Fruit fly (Drosophila melanogaster) whole organism, embryonic: Measurements from ENCODE around the gene Ssadh.

Experiments
- Aef1 ChIP-seq: fragments of 200-800 bp; sonication (Bioruptor generic); IDR thresholded peaks from 3 replicates; pipeline ENCODE4 v1.3.6; 2022; ENCODE audit warnings: missing biosample characterization, missing genetic modification characterization
- CG10366 ChIP-seq: fragments of 200-800 bp; sonication (Bioruptor generic); IDR thresholded peaks from 2 replicates; pipeline ENCODE4 v1.3.6; 2022; ENCODE audit warnings: missing biosample characterization, missing genetic modification characterization
- CG11093 ChIP-seq: fragments of 200-800 bp; sonication (Bioruptor generic); IDR thresholded peaks from 3 replicates; pipeline ENCODE4 v1.3.6; 2022; ENCODE audit warnings: missing biosample characterization, missing genetic modification characterization
- CG12155 ChIP-seq: fragments of 200-800 bp; sonication (Bioruptor generic); optimal IDR thresholded peaks from 3 replicates; lab custom pipeline; 2016; ENCODE audit warnings: missing biosample characterization, missing genetic modification characterization
- CG12391 ChIP-seq: fragments of 200-800 bp; sonication (Bioruptor generic); optimal IDR thresholded peaks from 3 replicates; lab custom pipeline; 2018; ENCODE audit warnings: missing biosample characterization, mild to moderate bottlenecking, missing genetic modification characterization, moderate library complexity
- CG13775 ChIP-seq: fragments of 200-800 bp; sonication (Bioruptor generic); optimal IDR thresholded peaks from 3 replicates; lab custom pipeline; 2017; ENCODE audit warnings: missing biosample characterization, mild to moderate bottlenecking, missing genetic modification characterization
- CG1792 ChIP-seq: fragments of 200-800 bp; sonication (Bioruptor generic); optimal IDR thresholded peaks from 2 replicates; lab custom pipeline; 2016; ENCODE audit warnings: missing biosample characterization, missing genetic modification characterization
- CG18619 ChIP-seq: fragments of 200-800 bp; sonication (Bioruptor generic); optimal IDR thresholded peaks from 3 replicates; lab custom pipeline; 2017; ENCODE audit warnings: missing biosample characterization, mild to moderate bottlenecking, missing genetic modification characterization
- CG2116 ChIP-seq: fragments of 200-800 bp; sonication (Bioruptor generic); optimal IDR thresholded peaks from 3 replicates; lab custom pipeline; 2018; ENCODE audit warnings: missing biosample characterization, mild to moderate bottlenecking, missing genetic modification characterization
- CG34422 ChIP-seq: fragments of 200-800 bp; sonication (Bioruptor generic); IDR thresholded peaks from 3 replicates; pipeline ENCODE4 v1.3.6; 2022; ENCODE audit warnings: missing biosample characterization, missing genetic modification characterization
- CG3838 ChIP-seq: fragments of 200-800 bp; sonication (Bioruptor generic); optimal IDR thresholded peaks from 3 replicates; lab custom pipeline; 2016; ENCODE audit warnings: missing biosample characterization, missing genetic modification characterization
- CG43689 ChIP-seq: fragments of 200-800 bp; sonication (Bioruptor generic); IDR thresholded peaks from 2 replicates; pipeline ENCODE4 v1.3.6; 2022; ENCODE audit warnings: missing biosample characterization, missing genetic modification characterization
- CG7928 ChIP-seq: fragments of 200-800 bp; sonication (Bioruptor generic); optimal IDR thresholded peaks from 2 replicates; lab custom pipeline; 2017; ENCODE audit warnings: missing biosample characterization, mild to moderate bottlenecking, missing genetic modification characterization
- CG9876 ChIP-seq: fragments of 200-800 bp; sonication (Bioruptor generic); optimal IDR thresholded peaks from 2 replicates; lab custom pipeline; 2016; ENCODE audit warnings: missing biosample characterization, missing genetic modification characterization
- CHES-1-like ChIP-seq: fragments of 200-800 bp; sonication (Bioruptor generic); optimal IDR thresholded peaks from 2 replicates; lab custom pipeline; 2016; ENCODE audit warnings: missing biosample characterization, missing genetic modification characterization
- Dll ChIP-seq: fragments of 200-800 bp; sonication (Bioruptor generic); IDR thresholded peaks from 4 replicates; pipeline ENCODE4 v1.3.6; 2022; ENCODE audit warnings: missing biosample characterization, missing genetic modification characterization; ENCODE audit not compliant: partially characterized antibody
- Ets65A ChIP-seq: fragments of 200-800 bp; sonication (Bioruptor generic); peaks from one replicate; lab custom pipeline; 2016; ENCODE audit warnings: missing biosample characterization, missing genetic modification characterization
- Fer2 ChIP-seq: fragments of 200-800 bp; sonication (Bioruptor generic); optimal IDR thresholded peaks from 2 replicates; lab custom pipeline; 2018; ENCODE audit warnings: missing biosample characterization, mild to moderate bottlenecking, missing genetic modification characterization, moderate library complexity
- HLH4C ChIP-seq: fragments of 200-800 bp; sonication (Bioruptor generic); IDR thresholded peaks from 3 replicates; pipeline ENCODE4 v1.3.6; 2022; ENCODE audit warnings: missing biosample characterization, missing genetic modification characterization; ENCODE audit not compliant: partially characterized antibody
- Hey ChIP-seq: fragments of 200-800 bp; sonication (Bioruptor generic); optimal IDR thresholded peaks from 3 replicates; lab custom pipeline; 2018; ENCODE audit warnings: missing biosample characterization, mild to moderate bottlenecking, missing genetic modification characterization
- Hr51 ChIP-seq, 2 experiments: fragments of 200-800 bp; sonication (Bioruptor generic); optimal IDR thresholded peaks; 2 replicates in 1 of 2; 3 replicates in 1 of 2; lab custom pipeline; 2016 to 2018; ENCODE audit warnings: missing biosample characterization in 2 of 2, missing genetic modification characterization in 2 of 2, mild to moderate bottlenecking in 1 of 2, moderate library complexity in 1 of 2
- Hr78 ChIP-seq, 2 experiments: fragments of 200-800 bp in 1 of 2; fragments of >200 bp in 1 of 2; sonication (Bioruptor generic) in 1 of 2; optimal IDR thresholded peaks; 2 replicates each; lab custom pipeline; 2017 to 2019; ENCODE audit warnings: missing biosample characterization in 2 of 2, missing genetic modification characterization in 2 of 2, mild to moderate bottlenecking in 1 of 2, moderate library complexity in 1 of 2
- Kr ChIP-seq: fragments of 200-800 bp; sonication (Bioruptor generic); optimal IDR thresholded peaks from 2 replicates; lab custom pipeline; 2017; ENCODE audit warnings: missing biosample characterization, mild to moderate bottlenecking, missing genetic modification characterization
- Lpt ChIP-seq: fragments of >200 bp; optimal IDR thresholded peaks from 2 replicates; lab custom pipeline; 2018; ENCODE audit warnings: missing biosample characterization, missing genetic modification characterization
- Max ChIP-seq: fragments of 200-800 bp; sonication (Bioruptor generic); optimal IDR thresholded peaks from 2 replicates; lab custom pipeline; 2016; ENCODE audit warnings: missing biosample characterization, mild to moderate bottlenecking, missing genetic modification characterization
- PHDP ChIP-seq: fragments of 200-800 bp; sonication (Bioruptor generic); optimal IDR thresholded peaks from 3 replicates; lab custom pipeline; 2018; ENCODE audit warnings: missing biosample characterization, mild to moderate bottlenecking, missing genetic modification characterization, moderate library complexity
- Rfx ChIP-seq: fragments of 200-800 bp; sonication (Bioruptor generic); IDR thresholded peaks from 2 replicates; pipeline ENCODE4 v1.3.6; 2022; ENCODE audit warnings: missing biosample characterization, missing genetic modification characterization
- Stat92E ChIP-seq, 3 experiments: fragments of >200 bp in 2 of 3; fragments of 200-800 bp in 1 of 3; sonication (Bioruptor generic) in 1 of 3; optimal IDR thresholded peaks; 2 replicates each; lab custom pipeline; 2017 to 2019; ENCODE audit warnings: missing biosample characterization in 3 of 3, missing genetic modification characterization in 3 of 3, mild to moderate bottlenecking in 1 of 3, moderate library complexity in 1 of 3
- amos ChIP-seq: fragments of 200-800 bp; sonication (Bioruptor generic); IDR thresholded peaks from 2 replicates; pipeline ENCODE4 v1.3.6; 2022; ENCODE audit warnings: missing biosample characterization, missing genetic modification characterization; ENCODE audit not compliant: partially characterized antibody
- ase ChIP-seq: fragments of 200-800 bp; sonication (Bioruptor generic); IDR thresholded peaks from 3 replicates; pipeline ENCODE4 v1.3.6; 2022; ENCODE audit warnings: missing biosample characterization, missing genetic modification characterization
- ash1 ChIP-seq: fragments of 200-800 bp; sonication (Bioruptor generic); optimal IDR thresholded peaks from 2 replicates; lab custom pipeline; 2018; ENCODE audit warnings: missing biosample characterization, mild to moderate bottlenecking, missing genetic modification characterization
- bowl ChIP-seq: fragments of 200-800 bp; sonication (Bioruptor generic); IDR thresholded peaks from 2 replicates; pipeline ENCODE4 v1.3.6; 2022; ENCODE audit warnings: missing biosample characterization, missing genetic modification characterization
- chn ChIP-seq: fragments of 200-800 bp; sonication (Bioruptor generic); optimal IDR thresholded peaks from 2 replicates; lab custom pipeline; 2016; ENCODE audit warnings: missing biosample characterization, missing genetic modification characterization
- cwo ChIP-seq: fragments of 200-800 bp; sonication (Bioruptor generic); optimal IDR thresholded peaks from 3 replicates; lab custom pipeline; 2017; ENCODE audit warnings: missing biosample characterization, missing genetic modification characterization, mild to moderate bottlenecking, moderate library complexity, missing genetic modification reagents
- disco-r ChIP-seq: fragments of 200-800 bp; sonication (Bioruptor generic); optimal IDR thresholded peaks from 2 replicates; lab custom pipeline; 2016; ENCODE audit warnings: missing biosample characterization, missing genetic modification characterization
- fd102C ChIP-seq: fragments of 200-800 bp; sonication (Bioruptor generic); optimal IDR thresholded peaks from 2 replicates; lab custom pipeline; 2018; ENCODE audit warnings: missing biosample characterization, mild to moderate bottlenecking, missing genetic modification characterization, moderate library complexity
- ftz-f1 ChIP-seq: fragments of 200-800 bp; sonication (Bioruptor generic); optimal IDR thresholded peaks from 2 replicates; lab custom pipeline; 2016; ENCODE audit warnings: missing biosample characterization, missing genetic modification characterization
- gcm2 ChIP-seq: fragments of 200-800 bp; sonication (Bioruptor generic); optimal IDR thresholded peaks from 2 replicates; lab custom pipeline; 2016; ENCODE audit warnings: missing biosample characterization, missing genetic modification characterization
- h ChIP-seq: fragments of >200 bp; optimal IDR thresholded peaks from 2 replicates; lab custom pipeline; 2017
- hb ChIP-seq: fragments of 200-800 bp; sonication (Bioruptor generic); IDR thresholded peaks from 3 replicates; pipeline ENCODE4 v1.3.6; 2022; ENCODE audit warnings: missing biosample characterization, missing genetic modification characterization; ENCODE audit not compliant: partially characterized antibody
- kah ChIP-seq: fragments of 200-800 bp; sonication (Bioruptor generic); optimal IDR thresholded peaks from 2 replicates; lab custom pipeline; 2018; ENCODE audit warnings: missing biosample characterization, mild to moderate bottlenecking, missing genetic modification characterization
- luna ChIP-seq: fragments of 200-800 bp; sonication (Bioruptor generic); optimal IDR thresholded peaks from 2 replicates; lab custom pipeline; 2016; ENCODE audit warnings: missing biosample characterization, missing genetic modification characterization
- nau ChIP-seq: fragments of 200-800 bp; sonication (Bioruptor generic); optimal IDR thresholded peaks from 3 replicates; lab custom pipeline; 2017; ENCODE audit warnings: missing biosample characterization, mild to moderate bottlenecking, missing genetic modification characterization, missing genetic modification reagents
- odd ChIP-seq: fragments of 200-800 bp; sonication (Bioruptor generic); optimal IDR thresholded peaks from 2 replicates; lab custom pipeline; 2017; ENCODE audit warnings: missing biosample characterization, mild to moderate bottlenecking, missing genetic modification characterization
- shn ChIP-seq: fragments of 200-800 bp; sonication (Bioruptor generic); optimal IDR thresholded peaks from 3 replicates; lab custom pipeline; 2016; ENCODE audit warnings: missing biosample characterization, missing genetic modification characterization
- sima ChIP-seq: fragments of 200-800 bp; sonication (Bioruptor generic); optimal IDR thresholded peaks from 2 replicates; lab custom pipeline; 2016; ENCODE audit warnings: missing biosample characterization, missing genetic modification characterization
- slou ChIP-seq: fragments of 200-800 bp; sonication (Bioruptor generic); optimal IDR thresholded peaks from 3 replicates; lab custom pipeline; 2016; ENCODE audit warnings: missing biosample characterization, missing genetic modification characterization
- sr ChIP-seq: fragments of 200-800 bp; sonication (Bioruptor generic); IDR thresholded peaks from 3 replicates; pipeline ENCODE4 v1.3.6; 2022; ENCODE audit warnings: missing biosample characterization, missing genetic modification characterization
- ttk ChIP-seq: fragments of 200-800 bp; sonication (Bioruptor generic); IDR thresholded peaks from 2 replicates; pipeline ENCODE4 v2.1.2; 2022; ENCODE audit warnings: missing biosample characterization, missing genetic modification characterization
- wek ChIP-seq: fragments of 200-800 bp; sonication (Bioruptor generic); optimal IDR thresholded peaks from 3 replicates; lab custom pipeline; 2018; ENCODE audit warnings: missing biosample characterization, mild to moderate bottlenecking, missing genetic modification characterization, moderate library complexity

The Ssadh gene

dm6 chr3R:25661531-25662193, 34.9 kb upstream of the Ssadh start, which contains the start of gene RASSF8 (continued):
- TF ChIP-seq Ets65A (GFP tag; lab: Kevin White, UChicago) (peak; percentile 90), slou (no peak), nau (GFP tag; lab: Kevin White, UChicago) (no peak), Fer2 (tag; lab: Kevin White, UChicago) (no peak), CG7928 (GFP tag; lab: Kevin White, UChicago) (peak; percentile 87), CG12155 (no peak), Lpt (no peak), PHDP (tag; lab: Kevin White, UChicago) (peak; percentile 12), ash1 (no peak), hb (GFP tag; lab: Robert Waterston, UW) (peak; percentile 65; the same call in 2 of the 3 replicates), CG2116 (GFP tag; lab: Kevin White, UChicago) (peak; percentile 34), bowl (GFP tag; lab: Robert Waterston, UW) (no peak), CG1792 (GFP tag; lab: Kevin White, UChicago) (no peak), CG18619 (GFP tag; lab: Kevin White, UChicago) (no peak), Hr78 (GFP tag; optimal IDR thresholded peaks at IDR 0.05; lab: Kevin White, UChicago) (no peak), ase (GFP tag; lab: Robert Waterston, UW) (no peak), HLH4C (GFP tag; lab: Robert Waterston, UW) (peak; percentile 68), chn (GFP tag; lab: Kevin White, UChicago) (peak; percentile 38), CG13775 (no peak), h (lab: Kevin White, UChicago) (no peak), CG10366 (GFP tag; lab: Robert Waterston, UW) (peak; percentile 50; the same call in 1 of the 2 replicates), Dll (peak; percentile 72), shn (GFP tag; lab: Kevin White, UChicago) (no peak), CHES-1-like (GFP tag; lab: Kevin White, UChicago) (peak; percentile 21), fd102C (GFP tag; lab: Kevin White, UChicago) (no peak), Stat92E (GFP tag; optimal IDR thresholded peaks at IDR 0.05; lab: Kevin White, UChicago) (no peak), Hey (tag; lab: Kevin White, UChicago) (no peak), gcm2 (GFP tag; lab: Kevin White, UChicago) (no peak), luna (no peak), ftz-f1 (GFP tag; lab: Kevin White, UChicago) (no peak), CG9876 (GFP tag; lab: Kevin White, UChicago) (no peak), odd (GFP tag; lab: Kevin White, UChicago) (no peak), disco-r (GFP tag; lab: Kevin White, UChicago) (no peak), Rfx (GFP tag; lab: Robert Waterston, UW) (peak; percentile 76), Aef1 (GFP tag; lab: Robert Waterston, UW) (peak; percentile 66), ttk (GFP tag; lab: Robert Waterston, UW) (no peak), CG11093 (GFP tag; lab: Robert Waterston, UW) (no peak), amos (GFP tag; lab: Robert Waterston, UW) (peak; percentile 73), kah (GFP tag; lab: Kevin White, UChicago) (peak; percentile 46), wek (no peak), CG3838 (GFP tag; lab: Kevin White, UChicago) (no peak), CG12391 (tag; lab: Kevin White, UChicago) (peak; percentile 30), CG43689 (GFP tag; lab: Robert Waterston, UW) (no peak), sima (GFP tag; lab: Kevin White, UChicago) (no peak), Max (GFP tag; lab: Kevin White, UChicago) (no peak), cwo (GFP tag; lab: Kevin White, UChicago) (no peak), Kr (GFP tag; lab: Kevin White, UChicago) (no peak), Hr51 (GFP tag; optimal IDR thresholded peaks at IDR 0.05; lab: Kevin White, UChicago) (no peak), sr (GFP tag; lab: Robert Waterston, UW) (no peak), CG34422 (GFP tag; lab: Robert Waterston, UW) (no peak)
